Fruit fly (Drosophila melanogaster): ENCODE results near the gene Socs36E.

- TF ChIP-seq CG7101 (tag; optimal IDR thresholded peaks at IDR 0.05): peak; percentile 45
- TF ChIP-seq pad (GFP tag; optimal IDR thresholded peaks at IDR 0.05): peak; percentile 35
- peak; percentile 67 for TF ChIP-seq kay (GFP tag; ENCODE audit: borderline replicate concordance)
- no peak for TF ChIP-seq cnc (optimal IDR thresholded peaks at IDR 0.05)
- TF ChIP-seq CG14711 (tag; optimal IDR thresholded peaks at IDR 0.05): peak; percentile 25
- peak; percentile 41 for TF ChIP-seq Hr96 (GFP tag; optimal IDR thresholded peaks at IDR 0.05)
- no peak for TF ChIP-seq toe (GFP tag; optimal IDR thresholded peaks at IDR 0.05)
- peak; percentile 17 for TF ChIP-seq CG5204 (GFP tag; optimal IDR thresholded peaks at IDR 0.05)
- peak; percentile 32 for TF ChIP-seq CG33017 (tag; optimal IDR thresholded peaks at IDR 0.05)
- TF ChIP-seq ovo (GFP tag; optimal IDR thresholded peaks at IDR 0.05): peak; percentile 28
- TF ChIP-seq bab1 (GFP tag; optimal IDR thresholded peaks at IDR 0.05): no peak
- peak; percentile 40 for TF ChIP-seq Clk (GFP tag; optimal IDR thresholded peaks at IDR 0.05)
- TF ChIP-seq Mnt (GFP tag; optimal IDR thresholded peaks at IDR 0.05): peak; percentile 15
These were observed 15.8 kb downstream of the Socs36E start for dm6 chr2L:18136427-18136857.

All from whole organism, adult.